Worm (Caenorhabditis elegans) whole organism, L1 larva: ENCODE data around the gene R07E3.4.

Experiments
- Y116A8C.19 ChIP-seq: sonication (generic microtip); optimal IDR thresholded peaks from 2 replicates; lab custom pipeline; 2016; ENCODE audit warnings: missing compliant biosample characterization, missing genetic modification characterization, borderline replicate concordance
- aha-1 ChIP-seq: fragments of 150-350 bp; optimal IDR thresholded peaks from 2 replicates; lab custom pipeline; 2014; ENCODE audit warnings: missing biosample characterization, missing genetic modification characterization
- aly-2 ChIP-seq: fragments of 150-350 bp; optimal IDR thresholded peaks from 2 replicates; lab custom pipeline; 2014; ENCODE audit warnings: missing biosample characterization, missing genetic modification characterization
- ama-1 ChIP-seq: fragments of 150-350 bp; optimal IDR thresholded peaks from 2 replicates; lab custom pipeline; 2014
- blmp-1 ChIP-seq: fragments of 150-350 bp; optimal IDR thresholded peaks from 2 replicates; lab custom pipeline; 2014; ENCODE audit warnings: missing biosample characterization, missing genetic modification characterization
- ceh-82 ChIP-seq, 3 experiments: fragments of 150-350 bp in 1 of 3; sonication (generic microtip) in 2 of 3; optimal IDR thresholded peaks; 2 replicates each; lab custom pipeline; 2014 to 2017; ENCODE audit warnings: missing biosample characterization in 3 of 3, missing genetic modification characterization in 3 of 3
- ceh-88 ChIP-seq: fragments of 200-800 bp; sonication (Bioruptor generic); IDR thresholded peaks from 2 replicates; pipeline ENCODE4 v1.3.6; 2022; ENCODE audit warnings: missing genetic modification characterization, missing compliant biosample characterization
- dpl-1 ChIP-seq, 3 experiments: fragments of 150-350 bp in 2 of 3; sonication (generic microtip) in 1 of 3; optimal IDR thresholded peaks; 2 replicates each; lab custom pipeline; 2014 to 2017; ENCODE audit warnings: missing biosample characterization in 3 of 3, missing genetic modification characterization in 3 of 3, missing genetic modification reagents in 3 of 3
- efl-1 ChIP-seq, 4 experiments: fragments of 150-350 bp; optimal IDR thresholded peaks in 3 of 4; peaks in 1 of 4; 1 replicate in 1 of 4; 2 replicates in 3 of 4; lab custom pipeline; 2014; ENCODE audit warnings: missing biosample characterization in 2 of 4, missing genetic modification characterization in 2 of 4, missing genetic modification reagents in 2 of 4
- efl-3 ChIP-seq: fragments of 200-800 bp; sonication (Bioruptor generic); optimal IDR thresholded peaks from 2 replicates; lab custom pipeline; 2018; ENCODE audit warnings: mild to moderate bottlenecking, missing genetic modification characterization, missing compliant biosample characterization
- egl-27 ChIP-seq, 2 experiments: fragments of 150-350 bp in 1 of 2; sonication (generic microtip); optimal IDR thresholded peaks; 3 replicates each; lab custom pipeline; 2017 to 2018; ENCODE audit warnings: missing biosample characterization in 2 of 2, missing genetic modification characterization in 2 of 2, missing genetic modification reagents in 2 of 2
- elt-2 ChIP-seq: sonication (generic microtip); optimal IDR thresholded peaks from 2 replicates; lab custom pipeline; 2016; ENCODE audit warnings: missing genetic modification characterization, mild to moderate bottlenecking, inconsistent platforms, missing compliant biosample characterization, missing genetic modification reagents
- ets-5 ChIP-seq: fragments of 200-800 bp; sonication (Bioruptor generic); IDR thresholded peaks from 2 replicates; pipeline ENCODE4 v1.3.6; 2022; ENCODE audit warnings: missing genetic modification characterization, missing compliant biosample characterization
- fkh-10 ChIP-seq: sonication (generic microtip); optimal IDR thresholded peaks from 2 replicates; lab custom pipeline; 2017; ENCODE audit warnings: missing biosample characterization, missing genetic modification reagents, missing genetic modification characterization
- fkh-4 ChIP-seq: sonication (generic microtip); optimal IDR thresholded peaks from 2 replicates; lab custom pipeline; 2016; ENCODE audit warnings: missing compliant biosample characterization, missing genetic modification characterization, borderline replicate concordance
- fkh-8 ChIP-seq: sonication (generic microtip); optimal IDR thresholded peaks from 2 replicates; lab custom pipeline; 2016; ENCODE audit warnings: mild to moderate bottlenecking, missing genetic modification characterization, missing compliant biosample characterization
- fos-1 ChIP-seq: fragments of 150-350 bp; optimal IDR thresholded peaks from 2 replicates; lab custom pipeline; 2014; ENCODE audit warnings: missing biosample characterization, missing genetic modification characterization
- grh-1 ChIP-seq: fragments of 200-800 bp; sonication (Bioruptor generic); IDR thresholded peaks from 2 replicates; pipeline ENCODE4 v1.3.6; 2022; ENCODE audit warnings: missing genetic modification reagents, missing genetic modification characterization, missing compliant biosample characterization
- hlh-17 ChIP-seq: fragments of 200-800 bp; sonication (Bioruptor generic); optimal IDR thresholded peaks from 2 replicates; lab custom pipeline; 2018; ENCODE audit warnings: missing genetic modification characterization, mild to moderate bottlenecking, missing compliant biosample characterization, moderate library complexity, borderline replicate concordance
- jun-1 ChIP-seq: fragments of 150-350 bp; optimal IDR thresholded peaks from 2 replicates; lab custom pipeline; 2014; ENCODE audit warnings: missing biosample characterization, missing genetic modification reagents, missing genetic modification characterization
- lin-14 ChIP-seq: fragments of 200-800 bp; sonication (Bioruptor generic); optimal IDR thresholded peaks from 2 replicates; lab custom pipeline; 2018; ENCODE audit warnings: mild to moderate bottlenecking, missing genetic modification characterization, moderate library complexity, missing compliant biosample characterization
- lin-39 ChIP-seq: fragments of 150-350 bp; optimal IDR thresholded peaks from 2 replicates; lab custom pipeline; 2014; ENCODE audit warnings: missing biosample characterization, missing genetic modification reagents, missing genetic modification characterization
- lir-3 ChIP-seq: sonication (generic microtip); optimal IDR thresholded peaks from 2 replicates; lab custom pipeline; 2016; ENCODE audit warnings: mild to moderate bottlenecking, missing genetic modification characterization, moderate library complexity, missing compliant biosample characterization; ENCODE audit not compliant: poor library complexity
- lsy-2 ChIP-seq, 2 experiments: fragments of 150-350 bp; optimal IDR thresholded peaks; 2 replicates each; lab custom pipeline; 2014; ENCODE audit warnings: missing biosample characterization in 2 of 2, missing genetic modification characterization in 2 of 2
- mdl-1 ChIP-seq, 2 experiments: fragments of 150-350 bp; optimal IDR thresholded peaks; 2 replicates each; lab custom pipeline; 2014 to 2017; ENCODE audit warnings: missing biosample characterization in 2 of 2, missing genetic modification characterization in 2 of 2, inconsistent platforms in 1 of 2
- mef-2 ChIP-seq: fragments of 150-350 bp; optimal IDR thresholded peaks from 2 replicates; lab custom pipeline; 2014; ENCODE audit warnings: missing biosample characterization, missing genetic modification characterization
- nhr-11 ChIP-seq: fragments of 150-350 bp; optimal IDR thresholded peaks from 2 replicates; lab custom pipeline; 2014; ENCODE audit warnings: missing biosample characterization, missing genetic modification characterization
- nhr-12 ChIP-seq: sonication (generic microtip); optimal IDR thresholded peaks from 2 replicates; lab custom pipeline; 2017; ENCODE audit warnings: missing biosample characterization, missing genetic modification characterization
- nhr-20 ChIP-seq: sonication (generic microtip); optimal IDR thresholded peaks from 2 replicates; lab custom pipeline; 2016; ENCODE audit warnings: mild to moderate bottlenecking, missing genetic modification characterization, missing compliant biosample characterization
- nhr-47 ChIP-seq: sonication (generic microtip); optimal IDR thresholded peaks from 2 replicates; lab custom pipeline; 2016; ENCODE audit warnings: mild to moderate bottlenecking, missing genetic modification characterization, moderate library complexity, missing compliant biosample characterization
- nhr-71 ChIP-seq: sonication (generic microtip); optimal IDR thresholded peaks from 2 replicates; lab custom pipeline; 2016; ENCODE audit warnings: mild to moderate bottlenecking, missing genetic modification characterization, moderate library complexity, missing compliant biosample characterization
- nhr-76 ChIP-seq: sonication (generic microtip); optimal IDR thresholded peaks from 2 replicates; lab custom pipeline; 2017; ENCODE audit warnings: missing biosample characterization, missing genetic modification characterization
- nhr-84 ChIP-seq: sonication (generic microtip); optimal IDR thresholded peaks from 2 replicates; lab custom pipeline; 2017; ENCODE audit warnings: missing biosample characterization, missing genetic modification characterization
- nhr-85 ChIP-seq: sonication (generic microtip); peaks from one replicate; lab custom pipeline; 2016; ENCODE audit warnings: missing genetic modification characterization, inconsistent platforms, missing compliant biosample characterization
- nhr-90 ChIP-seq: sonication (generic microtip); optimal IDR thresholded peaks from 2 replicates; lab custom pipeline; 2016; ENCODE audit warnings: mild to moderate bottlenecking, missing genetic modification characterization, missing compliant biosample characterization; ENCODE audit not compliant: poor library complexity
- pag-3 ChIP-seq: sonication (generic microtip); optimal IDR thresholded peaks from 2 replicates; lab custom pipeline; 2017; ENCODE audit warnings: missing genetic modification characterization, mild to moderate bottlenecking, missing compliant biosample characterization, antibody characterized with exemption, borderline replicate concordance; ENCODE audit not compliant: insufficient read depth
- skn-1 ChIP-seq: fragments of 150-350 bp; optimal IDR thresholded peaks from 2 replicates; lab custom pipeline; 2014; ENCODE audit warnings: missing biosample characterization, missing genetic modification characterization
- snpc-4 ChIP-seq: fragments of 150-350 bp; optimal IDR thresholded peaks from 2 replicates; lab custom pipeline; 2014; ENCODE audit warnings: missing biosample characterization, missing genetic modification characterization
- snu-23 ChIP-seq: sonication (generic microtip); optimal IDR thresholded peaks from 2 replicates; lab custom pipeline; 2016; ENCODE audit warnings: missing genetic modification characterization, missing compliant biosample characterization
- sox-4 ChIP-seq: sonication (generic microtip); optimal IDR thresholded peaks from 2 replicates; lab custom pipeline; 2016; ENCODE audit warnings: missing genetic modification characterization, missing compliant biosample characterization
- sup-37 ChIP-seq: fragments of 200-800 bp; sonication (Bioruptor generic); optimal IDR thresholded peaks from 2 replicates; lab custom pipeline; 2018; ENCODE audit warnings: mild to moderate bottlenecking, missing genetic modification characterization, missing compliant biosample characterization
- tbx-2 ChIP-seq: sonication (generic microtip); optimal IDR thresholded peaks from 2 replicates; lab custom pipeline; 2016; ENCODE audit warnings: missing genetic modification characterization, missing compliant biosample characterization
- tlp-1 ChIP-seq: fragments of 150-350 bp; optimal IDR thresholded peaks from 2 replicates; lab custom pipeline; 2014; ENCODE audit warnings: missing biosample characterization, missing genetic modification characterization
- unc-130 ChIP-seq: fragments of 150-350 bp; optimal IDR thresholded peaks from 2 replicates; lab custom pipeline; 2017; ENCODE audit warnings: missing biosample characterization, missing genetic modification characterization, inconsistent platforms
- unc-62 ChIP-seq: fragments of 150-350 bp; optimal IDR thresholded peaks from 2 replicates; lab custom pipeline; 2014; ENCODE audit warnings: missing biosample characterization, missing genetic modification reagents, missing genetic modification characterization
- unc-86 ChIP-seq: sonication (generic microtip); optimal IDR thresholded peaks from 2 replicates; lab custom pipeline; 2016; ENCODE audit warnings: missing genetic modification characterization, missing compliant biosample characterization
- unc-98 ChIP-seq: fragments of 200-800 bp; sonication (Bioruptor generic); IDR thresholded peaks from 2 replicates; pipeline ENCODE4 v1.3.6; 2022; ENCODE audit warnings: missing genetic modification characterization, missing compliant biosample characterization

The R07E3.4 gene

DNA sequence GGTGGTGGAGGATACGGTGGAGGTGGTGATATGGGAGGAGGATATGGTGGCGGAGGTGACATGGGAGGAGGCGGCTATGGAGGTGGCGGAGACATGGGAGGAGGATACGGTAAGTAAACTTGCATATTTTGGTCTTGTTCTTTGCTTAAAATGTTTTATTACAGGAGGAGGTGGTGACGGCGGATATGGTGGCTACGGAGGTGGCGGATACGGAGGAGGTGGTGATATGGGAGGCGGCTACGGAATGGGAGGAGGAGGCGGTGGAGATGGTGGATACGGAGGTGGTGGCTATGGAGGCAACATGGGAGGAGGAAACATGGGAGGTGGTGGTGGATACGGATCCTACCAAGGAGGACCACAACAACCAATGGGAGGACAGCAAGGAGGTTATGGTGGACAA is 3.4 kb upstream of the R07E3.4 start:
- TF ChIP-seq aha-1 (tag; lab: Kevin White, UChicago), result no peak
- TF ChIP-seq efl-1 (optimal IDR thresholded peaks at IDR 0.05; lab: Kevin White, UChicago), result no peak
- TF ChIP-seq efl-1 (GFP tag; optimal IDR thresholded peaks at IDR 0.05 in 1 of 2; lab: Kevin White, UChicago), result no peak
- no peak for TF ChIP-seq fkh-8 (tag; lab: Kevin White, UChicago)
- no peak for TF ChIP-seq mef-2 (tag; lab: Kevin White, UChicago)
- no peak for TF ChIP-seq aly-2 (tag; lab: Kevin White, UChicago)
- TF ChIP-seq unc-62 (GFP tag; lab: Kevin White, UChicago), result no peak
- no peak for TF ChIP-seq unc-130
- no peak for TF ChIP-seq blmp-1 (tag; lab: Kevin White, UChicago)
- no peak for TF ChIP-seq sup-37
- TF ChIP-seq nhr-90 (tag; lab: Kevin White, UChicago), result no peak
- TF ChIP-seq ceh-82 (tag; optimal IDR thresholded peaks at IDR 0.05; lab: Kevin White, UChicago), result no peak
- TF ChIP-seq nhr-12 (tag; lab: Kevin White, UChicago), result no peak

DNA sequence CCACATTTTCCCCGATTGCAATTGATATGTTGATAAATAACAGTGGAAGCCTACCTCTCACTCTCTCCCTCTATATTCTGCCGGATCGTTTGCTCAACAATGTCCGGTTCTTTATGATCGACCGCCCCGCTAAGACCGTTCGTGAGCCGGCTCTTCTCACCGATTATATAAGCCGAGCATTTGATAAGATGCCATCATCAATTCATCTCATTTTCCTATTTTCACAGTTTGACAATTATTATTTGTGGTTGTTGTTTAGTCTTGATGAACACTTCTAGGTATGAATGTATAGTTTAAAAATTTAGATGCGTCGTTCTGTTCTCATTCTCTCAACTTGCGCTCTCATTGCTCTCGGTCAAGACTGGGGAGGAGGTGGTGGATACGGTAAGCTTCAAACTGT is 3.0 kb upstream of the R07E3.4 start, which contains the start of gene idpa-3:
TSS of gene idpa-3 (plus strand) at position 301 of the 400 bp plus-strand sequence.
- no peak for TF ChIP-seq dpl-1 (GFP tag; optimal IDR thresholded peaks at IDR 0.05; lab: Kevin White, UChicago)
- TF ChIP-seq efl-1 (optimal IDR thresholded peaks at IDR 0.05; lab: Kevin White, UChicago), result no peak
- TF ChIP-seq efl-1 (GFP tag; optimal IDR thresholded peaks at IDR 0.05 in 1 of 2; lab: Kevin White, UChicago), result peak in 1 of 2 experiments; percentile 34

DNA sequence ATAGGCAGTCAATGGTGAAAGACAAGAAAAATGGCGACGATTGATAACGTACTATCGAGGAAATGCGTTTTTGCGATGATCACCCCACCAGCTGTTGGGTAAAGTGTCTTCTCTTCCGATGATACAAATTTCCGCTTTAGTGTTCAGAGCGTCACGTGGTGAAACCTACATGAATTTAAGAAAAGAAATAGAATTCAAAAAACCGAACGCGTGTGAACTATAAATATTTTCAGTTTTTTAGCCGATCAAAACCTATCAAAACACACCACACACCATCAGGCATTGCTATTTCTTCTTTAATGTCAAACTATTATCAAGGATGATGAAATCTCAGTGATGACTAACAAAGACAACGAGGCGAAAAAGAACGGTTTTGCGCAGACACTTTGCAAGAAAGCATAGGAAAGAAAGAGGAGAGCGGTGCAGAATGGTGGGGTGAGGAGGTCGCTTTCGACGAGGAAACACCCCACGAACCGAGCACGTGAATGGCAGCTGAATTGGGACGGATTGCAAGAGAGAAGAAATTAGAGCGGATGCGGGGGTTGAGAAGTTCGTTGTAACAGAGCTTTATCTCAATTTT is 1.0 kb downstream of the R07E3.4 start:
- TF ChIP-seq Y116A8C.19 (tag; lab: Kevin White, UChicago), result no peak
- no peak for TF ChIP-seq fkh-10 (GFP tag; lab: Kevin White, UChicago)
- no peak for TF ChIP-seq nhr-11 (tag; lab: Kevin White, UChicago)
- peak; percentile 84 for TF ChIP-seq lin-14 (GFP tag; lab: Kevin White, UChicago)
- TF ChIP-seq mef-2 (tag; lab: Kevin White, UChicago), result no peak
- peak; percentile 39 for TF ChIP-seq tbx-2 (tag; lab: Kevin White, UChicago)
- no peak for TF ChIP-seq unc-86 (tag; lab: Kevin White, UChicago)
- TF ChIP-seq lir-3, result no peak
- peak; percentile 89 for TF ChIP-seq nhr-85 (tag; lab: Kevin White, UChicago)
- TF ChIP-seq sox-4, result no peak
- TF ChIP-seq nhr-20 (tag; lab: Kevin White, UChicago), result peak; percentile 65
- TF ChIP-seq pag-3 (tag; lab: Kevin White, UChicago), result no peak
- TF ChIP-seq jun-1 (tag; lab: Kevin White, UChicago), result peak; percentile 31
- TF ChIP-seq unc-98, result no peak
- TF ChIP-seq nhr-76 (tag; lab: Kevin White, UChicago), result no peak
- peak in 1 of 2 experiments; percentile 24 for TF ChIP-seq lsy-2 (tag; optimal IDR thresholded peaks at IDR 0.05; lab: Kevin White, UChicago)
- TF ChIP-seq unc-62 (GFP tag; lab: Kevin White, UChicago), result no peak
- TF ChIP-seq hlh-17, result no peak
- peak; percentile 47 for TF ChIP-seq elt-2 (tag; lab: Kevin White, UChicago)
- TF ChIP-seq tlp-1 (tag; lab: Kevin White, UChicago), result no peak
- no peak for TF ChIP-seq fkh-4 (tag; lab: Kevin White, UChicago)
- TF ChIP-seq ets-5 (GFP tag; lab: Robert Waterston, UW), result no peak
- no peak for TF ChIP-seq ama-1
- no peak for TF ChIP-seq ceh-88
- TF ChIP-seq efl-1 (optimal IDR thresholded peaks at IDR 0.05; lab: Kevin White, UChicago), result no peak
- TF ChIP-seq efl-1 (GFP tag; optimal IDR thresholded peaks at IDR 0.05 in 1 of 2; lab: Kevin White, UChicago), result peak in 1 of 2 experiments; percentile 78
- TF ChIP-seq nhr-47 (tag; lab: Kevin White, UChicago), result peak; percentile 25
- TF ChIP-seq fos-1 (tag; lab: Kevin White, UChicago), result no peak
- TF ChIP-seq grh-1 (GFP tag; lab: Robert Waterston, UW), result no peak
- TF ChIP-seq snpc-4 (tag; lab: Kevin White, UChicago), result no peak
- peak in 1 of 2 experiments; percentile 38 for TF ChIP-seq mdl-1 (tag; optimal IDR thresholded peaks at IDR 0.05; lab: Kevin White, UChicago)
- no peak for TF ChIP-seq lin-39
- TF ChIP-seq skn-1 (tag; lab: Kevin White, UChicago), result peak; percentile 78
- peak; percentile 74 for TF ChIP-seq nhr-71 (tag; lab: Kevin White, UChicago)
- no peak for TF ChIP-seq efl-3 (GFP tag; lab: Kevin White, UChicago)
- TF ChIP-seq nhr-84 (tag; lab: Kevin White, UChicago), result no peak
- peak; percentile 43 for TF ChIP-seq snu-23
- peak; percentile 21 to 55 for TF ChIP-seq egl-27 (tag; optimal IDR thresholded peaks at IDR 0.05; lab: Kevin White, UChicago)
